Fruit fly (Drosophila melanogaster): Measurements from ENCODE around the gene CG5989.

The CG5989 gene

DNA sequence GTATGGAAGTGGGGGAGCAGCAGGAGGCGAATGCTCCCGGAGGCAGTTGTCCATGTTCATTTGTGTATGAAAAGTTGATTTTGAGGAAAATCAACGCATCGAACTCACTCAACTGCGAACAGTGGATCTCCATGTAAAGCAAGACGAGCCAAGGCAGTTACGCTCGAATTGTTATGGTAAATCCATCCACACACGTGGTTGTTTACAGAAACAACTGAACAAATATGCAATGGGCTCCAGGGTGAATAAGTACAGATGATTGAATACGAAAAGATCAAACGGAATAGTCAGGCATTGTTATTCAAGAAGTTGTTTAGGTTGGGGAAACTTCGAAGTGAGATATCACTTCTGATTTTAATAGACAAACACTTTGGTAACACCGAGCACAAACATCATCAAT lies 19.9 kb downstream of the CG5989 start (continued):
- TF ChIP-seq CG4360 (GFP tag; IDR thresholded peaks at IDR 0.05), result no peak
- TF ChIP-seq pho (GFP tag; optimal IDR thresholded peaks at IDR 0.05), result peak; percentile 12
- peak; percentile 51 for TF ChIP-seq CG10209 (GFP tag; optimal IDR thresholded peaks at IDR 0.05)
- TF ChIP-seq CG6813 (GFP tag; optimal IDR thresholded peaks at IDR 0.05), result peak; percentile 39
- TF ChIP-seq org-1 (GFP tag; optimal IDR thresholded peaks at IDR 0.05), result peak; percentile 68
- TF ChIP-seq corto (GFP tag; optimal IDR thresholded peaks at IDR 0.05), result no peak
- peak; percentile 23 for TF ChIP-seq CG4328 (GFP tag; optimal IDR thresholded peaks at IDR 0.05)
- TF ChIP-seq CG5180 (GFP tag; optimal IDR thresholded peaks at IDR 0.05), result peak; percentile 31
- TF ChIP-seq Lim3 (GFP tag; IDR thresholded peaks at IDR 0.05), result no peak
- no peak for TF ChIP-seq TFAM (GFP tag; optimal IDR thresholded peaks at IDR 0.05)
- TF ChIP-seq schlank (tag; optimal IDR thresholded peaks at IDR 0.05), result peak; percentile 57
- no peak for TF ChIP-seq CG6791 (GFP tag; IDR thresholded peaks at IDR 0.05; ENCODE audit: partially characterized antibody)
- peak; percentile 6 for TF ChIP-seq exex (tag; optimal IDR thresholded peaks at IDR 0.05)
- no peak for TF ChIP-seq Drgx (GFP tag; IDR thresholded peaks at IDR 0.05)
- no peak for TF ChIP-seq esg (GFP tag; conservative IDR thresholded peaks at IDR 0.05)
- TF ChIP-seq bcd (GFP tag; optimal IDR thresholded peaks at IDR 0.05), result peak; percentile 20
- TF ChIP-seq Meics (GFP tag; optimal IDR thresholded peaks at IDR 0.05), result peak; percentile 58
- TF ChIP-seq CG13624 (GFP tag; optimal IDR thresholded peaks at IDR 0.05), result peak; percentile 30
- TF ChIP-seq CG2116 (GFP tag; optimal IDR thresholded peaks at IDR 0.05), result peak; percentile 28
- TF ChIP-seq pum (GFP tag; optimal IDR thresholded peaks at IDR 0.05), result no peak
- TF ChIP-seq CG11456 (GFP tag; IDR thresholded peaks at IDR 0.05), result 0 out of 3 replicates have a peak, but pooled peaks have one; percentile 41
- TF ChIP-seq Scr (GFP tag; IDR thresholded peaks at IDR 0.05; ENCODE audit: partially characterized antibody), result no peak
- TF ChIP-seq Nf-YB (GFP tag; optimal IDR thresholded peaks at IDR 0.05), result no peak
- peak; percentile 1 for TF ChIP-seq maf-S (GFP tag; optimal IDR thresholded peaks at IDR 0.05)
- peak; percentile 60 for TF ChIP-seq Awh (GFP tag; IDR thresholded peaks at IDR 0.05)
- TF ChIP-seq disco-r (GFP tag; optimal IDR thresholded peaks at IDR 0.05), result peak; percentile 37
- peak; percentile 15 for TF ChIP-seq CG9817 (tag; optimal IDR thresholded peaks at IDR 0.05)
- no peak for TF ChIP-seq Kr (GFP tag; optimal IDR thresholded peaks at IDR 0.05)
- peak; percentile 21 for TF ChIP-seq Hand (GFP tag; optimal IDR thresholded peaks at IDR 0.05)
- TF ChIP-seq mam (GFP tag; optimal IDR thresholded peaks at IDR 0.05), result peak; percentile 4
- no peak for TF ChIP-seq CG17385 (GFP tag; optimal IDR thresholded peaks at IDR 0.05)
- TF ChIP-seq CG4730 (GFP tag; IDR thresholded peaks at IDR 0.05), result no peak
- TF ChIP-seq CG11695 (GFP tag; IDR thresholded peaks at IDR 0.05), result 0 out of 3 replicates have a peak, but pooled peaks have one; percentile 25
- no peak for TF ChIP-seq pb (GFP tag; optimal IDR thresholded peaks at IDR 0.05)
- no peak for TF ChIP-seq CG30431 (GFP tag; optimal IDR thresholded peaks at IDR 0.05)
- no peak for TF ChIP-seq crp (GFP tag; optimal IDR thresholded peaks at IDR 0.05)
- no peak for TF ChIP-seq CG17186 (GFP tag; optimal IDR thresholded peaks at IDR 0.05)
- TF ChIP-seq salm (tag; optimal IDR thresholded peaks at IDR 0.05), result peak; percentile 35
- TF ChIP-seq Mes4 (GFP tag; optimal IDR thresholded peaks at IDR 0.05), result peak; percentile 11
- TF ChIP-seq scrt (GFP tag; optimal IDR thresholded peaks at IDR 0.05), result no peak
- no peak for TF ChIP-seq ac (GFP tag; optimal IDR thresholded peaks at IDR 0.05)
- no peak for TF ChIP-seq CG11723 (GFP tag; optimal IDR thresholded peaks at IDR 0.05)
- no peak for TF ChIP-seq BEAF-32 (GFP tag; optimal IDR thresholded peaks at IDR 0.05)
- TF ChIP-seq onecut (GFP tag; IDR thresholded peaks at IDR 0.05), result peak; percentile 23; the same call in 1 of the 2 replicates
- no peak for TF ChIP-seq jigr1 (GFP tag; IDR thresholded peaks at IDR 0.05)
- TF ChIP-seq D19A (tag; optimal IDR thresholded peaks at IDR 0.05), result no peak
- peak; percentile 24 for TF ChIP-seq fd3F (GFP tag; optimal IDR thresholded peaks at IDR 0.05)
- peak; percentile 80 for TF ChIP-seq Med (GFP tag)
- TF ChIP-seq lov (optimal IDR thresholded peaks at IDR 0.05), result no peak
- no peak for TF ChIP-seq lov (GFP tag; IDR thresholded peaks at IDR 0.05)
- TF ChIP-seq CG2129 (GFP tag; IDR thresholded peaks at IDR 0.05; ENCODE audit: partially characterized antibody), result no peak
